Fruit fly (Drosophila melanogaster) whole organism, embryonic: ENCODE data around the gene CG9568.

Experiments
- CG13775 ChIP-seq: fragments of 200-800 bp; sonication (Bioruptor generic); optimal IDR thresholded peaks from 3 replicates; lab custom pipeline; 2017; ENCODE audit warnings: missing biosample characterization, mild to moderate bottlenecking, missing genetic modification characterization
- CG15269 ChIP-seq: fragments of 200-800 bp; sonication (Bioruptor generic); optimal IDR thresholded peaks from 2 replicates; lab custom pipeline; 2018; ENCODE audit warnings: missing biosample characterization, mild to moderate bottlenecking, missing genetic modification characterization, moderate library complexity
- CG17802 ChIP-seq: fragments of 200-800 bp; sonication (Bioruptor generic); optimal IDR thresholded peaks from 2 replicates; lab custom pipeline; 2018; ENCODE audit warnings: missing biosample characterization, mild to moderate bottlenecking, missing genetic modification characterization, moderate library complexity
- CG8290 ChIP-seq, 3 experiments: fragments of 200-800 bp; sonication (Bioruptor generic); optimal IDR thresholded peaks; 2 replicates each; lab custom pipeline; 2016 to 2019; ENCODE audit warnings: missing biosample characterization in 3 of 3, missing genetic modification characterization in 3 of 3, mild to moderate bottlenecking in 2 of 3, moderate library complexity in 1 of 3
- CTCF ChIP-seq: fragments of 200-800 bp; sonication (Bioruptor generic); optimal IDR thresholded peaks from 2 replicates; lab custom pipeline; 2017; ENCODE audit warnings: missing biosample characterization, mild to moderate bottlenecking, missing genetic modification characterization, moderate library complexity
- CrebB ChIP-seq: fragments of 200-800 bp; sonication (Bioruptor generic); optimal IDR thresholded peaks from 3 replicates; lab custom pipeline; 2018; ENCODE audit warnings: missing biosample characterization, mild to moderate bottlenecking, missing genetic modification characterization
- Dfd ChIP-seq, 2 experiments: fragments of >200 bp; optimal IDR thresholded peaks; 2 replicates each; lab custom pipeline; 2017; ENCODE audit warnings: missing biosample characterization in 2 of 2, missing genetic modification characterization in 2 of 2
- H15 ChIP-seq: fragments of 200-800 bp; sonication (Bioruptor generic); IDR thresholded peaks from 3 replicates; pipeline ENCODE4 v1.3.6; 2022; ENCODE audit warnings: missing biosample characterization, missing genetic modification characterization
- Hmr ChIP-seq: fragments of 200-800 bp; sonication (Bioruptor generic); optimal IDR thresholded peaks from 3 replicates; lab custom pipeline; 2017; ENCODE audit warnings: mild to moderate bottlenecking, missing biosample characterization, missing genetic modification reagents, missing genetic modification characterization
- Trl ChIP-seq, 3 experiments: fragments of >200 bp in 2 of 3; fragments of 200-800 bp in 1 of 3; sonication (Bioruptor generic) in 1 of 3; optimal IDR thresholded peaks; 2 replicates in 1 of 3; 3 replicates in 2 of 3; lab custom pipeline; 2016 to 2017; ENCODE audit warnings: missing biosample characterization in 1 of 3, missing genetic modification characterization in 1 of 3
- aop ChIP-seq: fragments of 200-800 bp; sonication (Bioruptor generic); IDR thresholded peaks from 2 replicates; pipeline ENCODE4 v1.3.6; 2022; ENCODE audit warnings: missing biosample characterization, missing genetic modification characterization
- ash1 ChIP-seq: fragments of 200-800 bp; sonication (Bioruptor generic); optimal IDR thresholded peaks from 2 replicates; lab custom pipeline; 2018; ENCODE audit warnings: missing biosample characterization, mild to moderate bottlenecking, missing genetic modification characterization
- lbe ChIP-seq: fragments of 200-800 bp; sonication (Bioruptor generic); optimal IDR thresholded peaks from 2 replicates; lab custom pipeline; 2016; ENCODE audit warnings: missing biosample characterization, mild to moderate bottlenecking, missing genetic modification characterization
- sc ChIP-seq, 3 experiments: fragments of >200 bp in 2 of 3; fragments of 200-800 bp in 1 of 3; sonication (Bioruptor generic) in 1 of 3; optimal IDR thresholded peaks; 2 replicates in 2 of 3; 3 replicates in 1 of 3; lab custom pipeline; 2017; ENCODE audit warnings: mild to moderate bottlenecking in 1 of 3, missing biosample characterization in 1 of 3, missing genetic modification characterization in 1 of 3, missing genetic modification reagents in 1 of 3

dm6 chr2L:8962254-8962653 lies 48.1 kb upstream of the CG9568 start, which contains the start of the genes CG9525 and CG32985:
- TF ChIP-seq aop: no peak
- no peak for TF ChIP-seq CG8290 (GFP tag; optimal IDR thresholded peaks at IDR 0.05; lab: Kevin White, UChicago)
- no peak for TF ChIP-seq CG8290 (tag; optimal IDR thresholded peaks at IDR 0.05; lab: Kevin White, UChicago)
- TF ChIP-seq CG13775 (GFP tag; lab: Kevin White, UChicago): no peak
- TF ChIP-seq lbe (GFP tag; lab: Kevin White, UChicago): no peak
- TF ChIP-seq CrebB (tag; lab: Kevin White, UChicago): no peak
- no peak for TF ChIP-seq ash1 (GFP tag; lab: Kevin White, UChicago)
- no peak for TF ChIP-seq sc (optimal IDR thresholded peaks at IDR 0.05; lab: Kevin White, UChicago)
- TF ChIP-seq sc (GFP tag; optimal IDR thresholded peaks at IDR 0.05; lab: Kevin White, UChicago): no peak
- TF ChIP-seq CG17802 (tag; lab: Kevin White, UChicago): no peak
- TF ChIP-seq CTCF (GFP tag; lab: Kevin White, UChicago): no peak
- no peak for TF ChIP-seq CG15269 (tag; lab: Kevin White, UChicago)
- TF ChIP-seq Trl (optimal IDR thresholded peaks at IDR 0.05; lab: Kevin White, UChicago): no peak
- no peak for TF ChIP-seq Trl (GFP tag; optimal IDR thresholded peaks at IDR 0.05; lab: Kevin White, UChicago)
- TF ChIP-seq Hmr (GFP tag; lab: Kevin White, UChicago): no peak
- no peak for TF ChIP-seq Dfd (GFP tag; optimal IDR thresholded peaks at IDR 0.05; lab: Kevin White, UChicago)
- no peak for TF ChIP-seq H15 (GFP tag; lab: Robert Waterston, UW)
